Fruit fly (Drosophila melanogaster) whole organism, embryonic: ENCODE data around the gene feo.
A peak's percentile ranks its signal among the peaks of the same experiment; 100 is the strongest.

Experiments
- BEAF-32 ChIP-seq: fragments of 200-800 bp; sonication (Bioruptor generic); optimal IDR thresholded peaks from 3 replicates; lab custom pipeline; 2017; ENCODE audit warnings: missing biosample characterization, missing genetic modification characterization, mild to moderate bottlenecking, moderate library complexity, missing genetic modification reagents
- CG1024 ChIP-seq: fragments of 200-800 bp; sonication (Bioruptor generic); IDR thresholded peaks from 2 replicates; pipeline ENCODE4 v1.3.6; 2022; ENCODE audit warnings: missing biosample characterization, missing genetic modification characterization
- CG10959 ChIP-seq: fragments of 200-800 bp; sonication (Bioruptor generic); IDR thresholded peaks from 2 replicates; pipeline ENCODE4 v1.3.6; 2022; ENCODE audit warnings: missing biosample characterization, missing genetic modification characterization
- CG11504 ChIP-seq: fragments of 200-800 bp; sonication (Bioruptor generic); optimal IDR thresholded peaks from 3 replicates; lab custom pipeline; 2019; ENCODE audit warnings: missing biosample characterization, mild to moderate bottlenecking, missing genetic modification characterization, moderate library complexity
- CG1233 ChIP-seq: fragments of 200-800 bp; sonication (Bioruptor generic); optimal IDR thresholded peaks from 4 replicates; lab custom pipeline; 2018; ENCODE audit warnings: missing biosample characterization, mild to moderate bottlenecking, missing genetic modification characterization
- CG16779 ChIP-seq: fragments of 200-800 bp; sonication (Bioruptor generic); IDR thresholded peaks from 2 replicates; pipeline ENCODE4 v1.3.6; 2022; ENCODE audit warnings: missing biosample characterization, missing genetic modification characterization
- CG17568 ChIP-seq: fragments of 200-800 bp; sonication (Bioruptor generic); optimal IDR thresholded peaks from 2 replicates; lab custom pipeline; 2018; ENCODE audit warnings: missing biosample characterization, mild to moderate bottlenecking, missing genetic modification characterization, moderate library complexity
- CG18619 ChIP-seq: fragments of 200-800 bp; sonication (Bioruptor generic); optimal IDR thresholded peaks from 3 replicates; lab custom pipeline; 2017; ENCODE audit warnings: missing biosample characterization, mild to moderate bottlenecking, missing genetic modification characterization
- CG30403 ChIP-seq: fragments of 200-800 bp; sonication (Bioruptor generic); optimal IDR thresholded peaks from 3 replicates; lab custom pipeline; 2016; ENCODE audit warnings: missing biosample characterization, missing genetic modification characterization
- CG4404 ChIP-seq: fragments of 200-800 bp; sonication (Bioruptor generic); IDR thresholded peaks from 2 replicates; pipeline ENCODE4 v1.3.6; 2022; ENCODE audit warnings: missing biosample characterization, missing genetic modification characterization
- CG6654 ChIP-seq: fragments of 200-800 bp; sonication (Bioruptor generic); optimal IDR thresholded peaks from 2 replicates; lab custom pipeline; 2017; ENCODE audit warnings: missing biosample characterization, mild to moderate bottlenecking, missing genetic modification characterization
- CG6765 ChIP-seq: fragments of 200-800 bp; sonication (Bioruptor generic); optimal IDR thresholded peaks from 3 replicates; lab custom pipeline; 2017; ENCODE audit warnings: missing biosample characterization, mild to moderate bottlenecking, missing genetic modification characterization
- CG7271 ChIP-seq: fragments of 200-800 bp; sonication (Bioruptor generic); optimal IDR thresholded peaks from 2 replicates; lab custom pipeline; 2018; ENCODE audit warnings: missing biosample characterization, mild to moderate bottlenecking, missing genetic modification characterization, moderate library complexity
- CG7963 ChIP-seq: fragments of 200-800 bp; sonication (Bioruptor generic); IDR thresholded peaks from 3 replicates; pipeline ENCODE4 v1.3.6; 2022; ENCODE audit warnings: missing biosample characterization, missing genetic modification characterization; ENCODE audit not compliant: partially characterized antibody
- CkIIα-i1 ChIP-seq: fragments of 200-800 bp; sonication (Bioruptor generic); IDR thresholded peaks from 2 replicates; pipeline ENCODE4 v1.3.6; 2022; ENCODE audit warnings: missing biosample characterization, missing genetic modification characterization
- Dip3 ChIP-seq: fragments of 200-800 bp; sonication (Bioruptor generic); optimal IDR thresholded peaks from 3 replicates; lab custom pipeline; 2016; ENCODE audit warnings: missing biosample characterization, missing genetic modification characterization
- Elba2 ChIP-seq: fragments of 200-800 bp; sonication (Bioruptor generic); optimal IDR thresholded peaks from 3 replicates; lab custom pipeline; 2016; ENCODE audit warnings: missing biosample characterization, missing genetic modification characterization
- PHDP ChIP-seq: fragments of 200-800 bp; sonication (Bioruptor generic); optimal IDR thresholded peaks from 3 replicates; lab custom pipeline; 2018; ENCODE audit warnings: missing biosample characterization, mild to moderate bottlenecking, missing genetic modification characterization, moderate library complexity
- Pdp1 ChIP-seq, 2 experiments: fragments of 200-800 bp; sonication (Bioruptor generic); optimal IDR thresholded peaks; 3 replicates each; lab custom pipeline; 2016; ENCODE audit warnings: missing biosample characterization in 2 of 2, missing genetic modification characterization in 2 of 2, mild to moderate bottlenecking in 1 of 2, moderate library complexity in 1 of 2
- Ptx1 ChIP-seq: fragments of 200-800 bp; sonication (Bioruptor generic); IDR thresholded peaks from 2 replicates; pipeline ENCODE4 v1.3.6; 2022; ENCODE audit warnings: missing biosample characterization, missing genetic modification characterization
- Six4 ChIP-seq: fragments of 200-800 bp; sonication (Bioruptor generic); optimal IDR thresholded peaks from 2 replicates; lab custom pipeline; 2016; ENCODE audit warnings: missing biosample characterization, missing genetic modification characterization
- Stat92E ChIP-seq, 3 experiments: fragments of >200 bp in 2 of 3; fragments of 200-800 bp in 1 of 3; sonication (Bioruptor generic) in 1 of 3; optimal IDR thresholded peaks; 2 replicates each; lab custom pipeline; 2017 to 2019; ENCODE audit warnings: missing biosample characterization in 3 of 3, missing genetic modification characterization in 3 of 3, mild to moderate bottlenecking in 1 of 3, moderate library complexity in 1 of 3
- Xbp1 ChIP-seq: fragments of 200-800 bp; sonication (Bioruptor generic); optimal IDR thresholded peaks from 3 replicates; lab custom pipeline; 2016; ENCODE audit warnings: missing biosample characterization, mild to moderate bottlenecking, missing genetic modification characterization
- YL-1 ChIP-seq: fragments of 200-800 bp; sonication (Bioruptor generic); optimal IDR thresholded peaks from 3 replicates; lab custom pipeline; 2017; ENCODE audit warnings: missing biosample characterization, mild to moderate bottlenecking, missing genetic modification characterization
- aop ChIP-seq: fragments of 200-800 bp; sonication (Bioruptor generic); IDR thresholded peaks from 2 replicates; pipeline ENCODE4 v1.3.6; 2022; ENCODE audit warnings: missing biosample characterization, missing genetic modification characterization
- ato ChIP-seq: fragments of 200-800 bp; sonication (Bioruptor generic); IDR thresholded peaks from 2 replicates; pipeline ENCODE4 v1.3.6; 2022; ENCODE audit warnings: missing biosample characterization, missing genetic modification characterization; ENCODE audit not compliant: partially characterized antibody
- btn ChIP-seq: fragments of 200-800 bp; sonication (Bioruptor generic); optimal IDR thresholded peaks from 2 replicates; lab custom pipeline; 2016; ENCODE audit warnings: missing biosample characterization, missing genetic modification characterization
- cas ChIP-seq: fragments of 200-800 bp; sonication (Bioruptor generic); IDR thresholded peaks from 2 replicates; pipeline ENCODE4 v1.3.6; 2022; ENCODE audit warnings: missing biosample characterization, missing genetic modification characterization
- chinmo ChIP-seq: fragments of 200-800 bp; sonication (Bioruptor generic); IDR thresholded peaks from 4 replicates; pipeline ENCODE4 v1.3.6; 2022; ENCODE audit warnings: missing biosample characterization, missing genetic modification characterization; ENCODE audit not compliant: partially characterized antibody
- ci ChIP-seq: fragments of 200-800 bp; sonication (Bioruptor generic); IDR thresholded peaks from 3 replicates; pipeline ENCODE4 v1.3.6; 2022; ENCODE audit warnings: missing biosample characterization, missing genetic modification characterization
- disco-r ChIP-seq: fragments of 200-800 bp; sonication (Bioruptor generic); optimal IDR thresholded peaks from 2 replicates; lab custom pipeline; 2016; ENCODE audit warnings: missing biosample characterization, missing genetic modification characterization
- dm ChIP-seq: fragments of 200-800 bp; sonication (Bioruptor generic); optimal IDR thresholded peaks from 3 replicates; lab custom pipeline; 2016; ENCODE audit warnings: missing biosample characterization, missing genetic modification characterization
- fd3F ChIP-seq: fragments of 200-800 bp; sonication (Bioruptor generic); optimal IDR thresholded peaks from 2 replicates; lab custom pipeline; 2018; ENCODE audit warnings: missing biosample characterization, mild to moderate bottlenecking, missing genetic modification characterization, moderate library complexity
- gsb ChIP-seq: fragments of 200-800 bp; sonication (Bioruptor generic); IDR thresholded peaks from 2 replicates; pipeline ENCODE4 v1.3.6; 2022; ENCODE audit warnings: missing biosample characterization, missing genetic modification characterization
- kah ChIP-seq: fragments of 200-800 bp; sonication (Bioruptor generic); optimal IDR thresholded peaks from 2 replicates; lab custom pipeline; 2018; ENCODE audit warnings: missing biosample characterization, mild to moderate bottlenecking, missing genetic modification characterization
- klu ChIP-seq: fragments of 200-800 bp; sonication (Bioruptor generic); IDR thresholded peaks from 2 replicates; pipeline ENCODE4 v1.3.6; 2022; ENCODE audit warnings: missing biosample characterization, missing genetic modification characterization
- lola ChIP-seq, 3 experiments: fragments of >200 bp in 2 of 3; fragments of 200-800 bp in 1 of 3; sonication (Bioruptor generic) in 1 of 3; optimal IDR thresholded peaks; 2 replicates each; lab custom pipeline; 2017 to 2019; ENCODE audit warnings: missing biosample characterization in 3 of 3, missing genetic modification characterization in 3 of 3, mild to moderate bottlenecking in 1 of 3, moderate library complexity in 1 of 3
- org-1 ChIP-seq: fragments of 200-800 bp; sonication (Bioruptor generic); optimal IDR thresholded peaks from 2 replicates; lab custom pipeline; 2017; ENCODE audit warnings: missing biosample characterization, missing genetic modification characterization
- otp ChIP-seq: fragments of 200-800 bp; sonication (Bioruptor generic); IDR thresholded peaks from 3 replicates; pipeline ENCODE4, ENCODE4 v1.3.6; 2022; ENCODE audit warnings: missing biosample characterization, missing genetic modification characterization
- pros ChIP-seq: fragments of 200-800 bp; sonication (Bioruptor generic); optimal IDR thresholded peaks from 3 replicates; lab custom pipeline; 2019; ENCODE audit warnings: missing biosample characterization, mild to moderate bottlenecking, missing genetic modification characterization, moderate library complexity
- ranshi ChIP-seq: fragments of 200-800 bp; sonication (Bioruptor generic); IDR thresholded peaks from 2 replicates; pipeline ENCODE4 v1.3.6; 2022; ENCODE audit warnings: missing biosample characterization, missing genetic modification characterization
- scrt ChIP-seq: fragments of 200-800 bp; sonication (Bioruptor generic); optimal IDR thresholded peaks from 2 replicates; lab custom pipeline; 2018; ENCODE audit warnings: missing biosample characterization, mild to moderate bottlenecking, missing genetic modification characterization, moderate library complexity
- sd ChIP-seq: fragments of 200-800 bp; sonication (Bioruptor generic); optimal IDR thresholded peaks from 3 replicates; lab custom pipeline; 2018; ENCODE audit warnings: missing biosample characterization, mild to moderate bottlenecking, missing genetic modification characterization, moderate library complexity
- sens-2 ChIP-seq: fragments of 200-800 bp; sonication (Bioruptor generic); IDR thresholded peaks from 2 replicates; pipeline ENCODE4 v1.3.6; 2022; ENCODE audit warnings: missing biosample characterization, missing genetic modification characterization
- stwl ChIP-seq: fragments of 200-800 bp; sonication (Bioruptor generic); optimal IDR thresholded peaks from 3 replicates; lab custom pipeline; 2018; ENCODE audit warnings: missing biosample characterization, mild to moderate bottlenecking, missing genetic modification characterization, moderate library complexity
- tin ChIP-seq: fragments of 200-800 bp; sonication (Bioruptor generic); optimal IDR thresholded peaks from 3 replicates; lab custom pipeline; 2016; ENCODE audit warnings: missing biosample characterization, missing genetic modification characterization
- tna ChIP-seq: fragments of 200-800 bp; sonication (Bioruptor generic); IDR thresholded peaks from 2 replicates; pipeline ENCODE4 v1.3.6; 2022; ENCODE audit warnings: missing biosample characterization, missing genetic modification characterization; ENCODE audit not compliant: partially characterized antibody
- yki ChIP-seq: fragments of >200 bp; optimal IDR thresholded peaks from 3 replicates; lab custom pipeline; 2018

Gene feo

DNA sequence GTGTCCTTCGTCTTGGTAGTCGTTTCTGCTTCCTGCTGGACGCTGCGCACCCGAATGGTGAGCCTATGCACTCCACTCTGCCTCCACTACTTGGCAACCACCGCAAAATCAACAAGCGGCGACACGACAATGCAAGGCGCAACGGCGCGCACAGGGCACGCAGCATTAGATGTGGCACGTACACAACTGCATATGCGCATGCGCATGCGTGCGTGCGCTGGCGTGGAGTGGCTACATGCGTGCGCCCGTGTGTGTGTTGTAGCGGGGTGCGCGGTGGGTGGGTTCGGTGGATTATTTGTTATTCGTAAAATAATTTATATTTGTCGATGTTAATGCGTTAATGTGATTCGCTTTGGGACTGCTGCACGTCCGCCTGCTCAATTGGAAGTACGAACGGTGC, 19.0 kb downstream of the feo start (continued):
- TF ChIP-seq ato (GFP tag; lab: Robert Waterston, UW), result 0 out of 2 replicates have a peak, but pooled peaks have one; percentile 14
- TF ChIP-seq chinmo (GFP tag; lab: Robert Waterston, UW), result 0 out of 4 replicates have a peak, but pooled peaks have one; percentile 23
- TF ChIP-seq, all 482 proteins: peak for 15

DNA sequence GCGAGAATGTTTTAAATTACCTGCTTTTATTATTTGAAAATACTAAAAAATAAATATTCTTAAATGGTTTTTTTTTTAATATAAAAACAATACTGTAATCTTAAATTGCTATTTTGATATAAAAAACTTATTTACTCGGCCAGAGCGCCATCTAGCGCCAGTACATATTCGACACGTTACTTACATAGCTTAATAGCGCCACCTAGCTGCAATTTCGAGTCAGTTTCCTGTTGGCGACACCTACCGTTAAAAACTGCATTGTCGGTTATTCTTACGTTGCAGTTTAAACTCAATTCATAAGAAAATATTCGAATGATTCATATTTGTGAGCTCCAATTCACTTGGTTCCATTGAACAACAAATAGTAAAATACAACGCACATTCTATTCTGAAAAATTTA, 22.3 kb downstream of the feo start:
- TF ChIP-seq CG4404 (GFP tag; lab: Robert Waterston, UW), result no peak
- peak; percentile 60 to 79 for TF ChIP-seq Pdp1 (GFP tag; optimal IDR thresholded peaks at IDR 0.05; lab: Kevin White, UChicago)
- peak; percentile 77 for TF ChIP-seq ci
- no peak for TF ChIP-seq cas (GFP tag; lab: Robert Waterston, UW)
- TF ChIP-seq CG16779 (GFP tag; lab: Robert Waterston, UW), result no peak
- TF ChIP-seq dm, result peak; percentile 23
- TF ChIP-seq klu (GFP tag; lab: Robert Waterston, UW), result no peak
- TF ChIP-seq Ptx1 (GFP tag; lab: Robert Waterston, UW), result peak; percentile 67
- no peak for TF ChIP-seq Elba2 (GFP tag; lab: Kevin White, UChicago)
- TF ChIP-seq CG1024 (GFP tag; lab: Robert Waterston, UW), result peak; percentile 65
- peak; percentile 36 for TF ChIP-seq fd3F (GFP tag; lab: Kevin White, UChicago)
- TF ChIP-seq CG6765 (GFP tag; lab: Kevin White, UChicago), result no peak
- TF ChIP-seq CG30403 (GFP tag; lab: Kevin White, UChicago), result peak; percentile 70
- no peak for TF ChIP-seq sens-2 (GFP tag; lab: Robert Waterston, UW)
- no peak for TF ChIP-seq pros (GFP tag; lab: Kevin White, UChicago)
- 0 out of 2 replicates have a peak, but pooled peaks have one; percentile 6 for TF ChIP-seq aop
- TF ChIP-seq CG10959 (GFP tag; lab: Robert Waterston, UW), result peak; percentile 57; the same call in 1 of the 2 replicates
- TF ChIP-seq gsb, result no peak
- TF ChIP-seq CG1233 (GFP tag; lab: Kevin White, UChicago), result peak; percentile 49
- peak; percentile 20 for TF ChIP-seq yki (lab: Kevin White, UChicago)
- TF ChIP-seq tna, result no peak
- TF ChIP-seq otp, result no peak
- TF ChIP-seq CG18619 (GFP tag; lab: Kevin White, UChicago), result peak; percentile 44
- TF ChIP-seq Xbp1 (GFP tag; lab: Kevin White, UChicago), result peak; percentile 86
- TF ChIP-seq chinmo (GFP tag; lab: Robert Waterston, UW), result no peak
- no peak for TF ChIP-seq org-1 (GFP tag; lab: Kevin White, UChicago)
- no peak for TF ChIP-seq btn (GFP tag; lab: Kevin White, UChicago)
- TF ChIP-seq BEAF-32 (GFP tag; lab: Kevin White, UChicago), result no peak
- TF ChIP-seq ranshi (GFP tag; lab: Robert Waterston, UW), result peak; percentile 49; the same call in 1 of the 2 replicates
- TF ChIP-seq Dip3 (GFP tag; lab: Kevin White, UChicago), result peak; percentile 26
- TF ChIP-seq tin (GFP tag; lab: Kevin White, UChicago), result peak; percentile 68
- no peak for TF ChIP-seq sd (tag; lab: Kevin White, UChicago)
- TF ChIP-seq kah (GFP tag; lab: Kevin White, UChicago), result no peak
- TF ChIP-seq lola (GFP tag; optimal IDR thresholded peaks at IDR 0.05; lab: Kevin White, UChicago), result peak in 1 of 3 experiments; percentile 28
- TF ChIP-seq CG11504 (tag; lab: Kevin White, UChicago), result peak; percentile 65
- peak; percentile 13 for TF ChIP-seq scrt (GFP tag; lab: Kevin White, UChicago)
- peak; percentile 20 for TF ChIP-seq Six4 (GFP tag; lab: Kevin White, UChicago)
- peak; percentile 51 for TF ChIP-seq PHDP (tag; lab: Kevin White, UChicago)
- no peak for TF ChIP-seq CG7963 (GFP tag; lab: Robert Waterston, UW)
- TF ChIP-seq CG17568 (GFP tag; lab: Kevin White, UChicago), result no peak
- TF ChIP-seq stwl, result peak; percentile 70
- no peak for TF ChIP-seq CkIIα-i1 (GFP tag; lab: Robert Waterston, UW)
- no peak for TF ChIP-seq CG6654 (GFP tag; lab: Kevin White, UChicago)
- TF ChIP-seq CG7271 (tag; lab: Kevin White, UChicago), result no peak
- TF ChIP-seq disco-r (GFP tag; lab: Kevin White, UChicago), result no peak
- TF ChIP-seq Stat92E (GFP tag; optimal IDR thresholded peaks at IDR 0.05; lab: Kevin White, UChicago), result no peak
- peak; percentile 28 for TF ChIP-seq YL-1
